Worm (Caenorhabditis elegans): ENCODE results near the gene Y43D4A.6.

DNA sequence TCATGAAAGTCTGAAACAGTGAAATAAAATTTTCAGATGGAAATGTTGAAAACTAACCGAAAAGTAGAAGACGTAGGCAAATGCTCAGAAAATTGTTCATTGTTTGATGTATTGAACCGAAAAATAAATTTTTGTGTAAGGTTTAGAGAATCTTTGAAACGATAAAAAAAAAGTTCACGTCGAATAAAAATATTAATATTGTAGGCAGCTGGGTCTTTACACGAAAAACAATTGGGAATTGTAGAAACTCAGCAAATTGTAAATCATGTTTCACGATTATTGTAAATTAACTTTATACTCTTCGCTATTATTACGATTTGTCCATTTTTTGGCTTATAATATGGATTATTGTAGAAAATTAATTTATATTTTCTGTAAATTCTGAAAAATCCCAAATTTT lies 26.7 kb downstream of the Y43D4A.6 start, which contains the start of gene Y116A8A.2:
- TF ChIP-seq aly-2 (tag; optimal IDR thresholded peaks at IDR 0.05) (no peak), snpc-4 (tag; optimal IDR thresholded peaks at IDR 0.05) (no peak), ama-1 (optimal IDR thresholded peaks at IDR 0.05) (no peak), elt-1 (tag; optimal IDR thresholded peaks at IDR 0.05) (no peak), nhr-77 (tag; optimal IDR thresholded peaks at IDR 0.05) (no peak), skn-1 (tag; optimal IDR thresholded peaks at IDR 0.05) (no peak), pha-4 (tag; optimal IDR thresholded peaks at IDR 0.05) (no peak), daf-12 (tag; optimal IDR thresholded peaks at IDR 0.05) (no peak), nhr-28 (tag; optimal IDR thresholded peaks at IDR 0.05) (no peak), unc-39 (tag; optimal IDR thresholded peaks at IDR 0.05) (no peak), elt-3 (tag; optimal IDR thresholded peaks at IDR 0.05) (no peak), ztf-11 (tag; optimal IDR thresholded peaks at IDR 0.05) (no peak)
